Fruit fly (Drosophila melanogaster) whole organism: Measurements from ENCODE around the gene CG9582.

ENCODE experiments used
- CG8478 ChIP-seq: fragments of >200 bp; optimal IDR thresholded peaks from 2 replicates; lab custom pipeline; 2018; ENCODE audit warnings: inconsistent platforms
- Dll ChIP-seq: fragments of >200 bp; optimal IDR thresholded peaks from 2 replicates; lab custom pipeline; 2017
- EcR ChIP-seq, 2 experiments: fragments of >200 bp; optimal IDR thresholded peaks; 2 replicates each; lab custom pipeline; 2017; ENCODE audit warnings: missing biosample characterization in 2 of 2, missing genetic modification characterization in 2 of 2, missing genetic modification reagents in 2 of 2
- pan ChIP-seq: fragments of >200 bp; optimal IDR thresholded peaks from 2 replicates; lab custom pipeline; 2017
- psq ChIP-seq: fragments of >200 bp; optimal IDR thresholded peaks from 2 replicates; lab custom pipeline; 2017
- usp ChIP-seq: fragments of >200 bp; optimal IDR thresholded peaks from 2 replicates; lab custom pipeline; 2017; ENCODE audit warnings: missing biosample characterization, missing genetic modification characterization, mixed read lengths

CG9582 gene

dm6 chr2L:8991583-8991982, 40.1 kb downstream of the CG9582 start, which contains the start of gene CG9555:
CG9555 (plus strand) TSS chr2L:8991735.
- TF ChIP-seq Dll (lab: Kevin White, UChicago) (no peak), EcR (GFP tag; optimal IDR thresholded peaks at IDR 0.05; lab: Kevin White, UChicago) (no peak), CG8478 (lab: Kevin White, UChicago) (no peak), pan (lab: Kevin White, UChicago) (no peak), usp (no peak), psq (lab: Kevin White, UChicago) (no peak)

dm6 chr2L:8989037-8989591, 42.5 kb downstream of the CG9582 start, which contains the start of gene rost:
rost (minus strand) TSS chr2L:8989539.
- TF ChIP-seq EcR (GFP tag; optimal IDR thresholded peaks at IDR 0.05; lab: Kevin White, UChicago) = no peak
- no peak for TF ChIP-seq CG8478 (lab: Kevin White, UChicago)
- TF ChIP-seq psq (lab: Kevin White, UChicago) = no peak
- TF ChIP-seq Dll (lab: Kevin White, UChicago) = no peak
- no peak for TF ChIP-seq pan (lab: Kevin White, UChicago)
- no peak for TF ChIP-seq usp

dm6 chr2L:8987251-8987937, 44.2 kb downstream of the CG9582 start:
- TF ChIP-seq usp (no peak), CG8478 (lab: Kevin White, UChicago) (no peak), psq (lab: Kevin White, UChicago) (no peak), EcR (GFP tag; optimal IDR thresholded peaks at IDR 0.05; lab: Kevin White, UChicago) (no peak), pan (lab: Kevin White, UChicago) (no peak), Dll (lab: Kevin White, UChicago) (no peak)

- TF ChIP-seq usp = no peak
Measured at dm6 chr2L:8984614-8985318, 46.9 kb downstream of the CG9582 start, which contains the start of gene CG13101. CG13101 (minus strand) TSS chr2L:8984872.

- TF ChIP-seq usp (no peak), pan (lab: Kevin White, UChicago) (no peak), CG8478 (lab: Kevin White, UChicago) (no peak), psq (lab: Kevin White, UChicago) (no peak), Dll (lab: Kevin White, UChicago) (no peak), EcR (GFP tag; optimal IDR thresholded peaks at IDR 0.05; lab: Kevin White, UChicago) (no peak)
Measured at dm6 chr2L:8982584-8983302, 48.9 kb downstream of the CG9582 start.

dm6 chr2L:8980359-8980758, 51.3 kb downstream of the CG9582 start, which contains the start of gene CG18662:
CG18662 (plus strand) TSS chr2L:8980659.
- no peak for TF ChIP-seq Dll (lab: Kevin White, UChicago)
- no peak for TF ChIP-seq EcR (GFP tag; optimal IDR thresholded peaks at IDR 0.05; lab: Kevin White, UChicago)
- no peak for TF ChIP-seq psq (lab: Kevin White, UChicago)
- no peak for TF ChIP-seq pan (lab: Kevin White, UChicago)
- TF ChIP-seq CG8478 (lab: Kevin White, UChicago) = no peak
- no peak for TF ChIP-seq usp

dm6 chr2L:8975328-8975727, 56.3 kb downstream of the CG9582 start, which contains the start of gene CG9541:
CG9541 (minus strand) TSS chr2L:8975428.
- TF ChIP-seq usp = no peak
- no peak for TF ChIP-seq EcR (GFP tag; optimal IDR thresholded peaks at IDR 0.05; lab: Kevin White, UChicago)
- no peak for TF ChIP-seq CG8478 (lab: Kevin White, UChicago)
- TF ChIP-seq psq (lab: Kevin White, UChicago) = no peak
- TF ChIP-seq Dll (lab: Kevin White, UChicago) = no peak
- no peak for TF ChIP-seq pan (lab: Kevin White, UChicago)

dm6 chr2L:8974506-8974905, 57.1 kb downstream of the CG9582 start:
- TF ChIP-seq CG8478 (lab: Kevin White, UChicago) = no peak
